Fruit fly (Drosophila melanogaster) whole organism, embryonic: ENCODE measurements around the gene CG32170.

Source experiments
- CG11695 ChIP-seq: fragments of 200-800 bp; sonication (Bioruptor generic); IDR thresholded peaks from 3 replicates; pipeline ENCODE4 v1.3.6; 2022; ENCODE audit warnings: missing biosample characterization, missing genetic modification characterization
- CG12071 ChIP-seq: fragments of 200-800 bp; sonication (Bioruptor generic); optimal IDR thresholded peaks from 3 replicates; lab custom pipeline; 2018; ENCODE audit warnings: missing biosample characterization, mild to moderate bottlenecking, missing genetic modification characterization
- CG12769 ChIP-seq: fragments of 200-800 bp; sonication (Bioruptor generic); optimal IDR thresholded peaks from 2 replicates; lab custom pipeline; 2019; ENCODE audit warnings: missing biosample characterization, mild to moderate bottlenecking, missing genetic modification characterization, moderate library complexity
- CG13123 ChIP-seq: fragments of 200-800 bp; sonication (Bioruptor generic); optimal IDR thresholded peaks from 2 replicates; lab custom pipeline; 2016; ENCODE audit warnings: missing biosample characterization, missing genetic modification characterization
- CG13287 ChIP-seq: fragments of 200-800 bp; sonication (Bioruptor generic); IDR thresholded peaks from 2 replicates; pipeline ENCODE4 v1.3.6; 2022; ENCODE audit warnings: missing biosample characterization, missing genetic modification characterization; ENCODE audit not compliant: partially characterized antibody
- CG14014 ChIP-seq: fragments of 200-800 bp; sonication (Bioruptor generic); IDR thresholded peaks from 2 replicates; pipeline ENCODE4 v1.3.6; 2022; ENCODE audit warnings: missing biosample characterization, missing genetic modification characterization
- CG14050 ChIP-seq: fragments of 200-800 bp; sonication (Bioruptor generic); IDR thresholded peaks from 3 replicates; pipeline ENCODE4 v1.3.6; 2022; ENCODE audit warnings: missing biosample characterization, missing genetic modification characterization
- CG15514 ChIP-seq: fragments of 200-800 bp; sonication (Bioruptor generic); optimal IDR thresholded peaks from 3 replicates; lab custom pipeline; 2017; ENCODE audit warnings: missing biosample characterization, missing genetic modification characterization, mild to moderate bottlenecking, moderate library complexity, missing genetic modification reagents
- CG17186 ChIP-seq: fragments of 200-800 bp; sonication (Bioruptor generic); optimal IDR thresholded peaks from 3 replicates; lab custom pipeline; 2017; ENCODE audit warnings: missing biosample characterization, missing genetic modification reagents, missing genetic modification characterization
- CG1832 ChIP-seq: fragments of 200-800 bp; sonication (Bioruptor generic); optimal IDR thresholded peaks from 2 replicates; lab custom pipeline; 2017; ENCODE audit warnings: missing biosample characterization, mild to moderate bottlenecking, missing genetic modification characterization, inconsistent platforms
- CG2875 ChIP-seq: fragments of 200-800 bp; sonication (Bioruptor generic); optimal IDR thresholded peaks from 2 replicates; lab custom pipeline; 2017; ENCODE audit warnings: missing biosample characterization, mild to moderate bottlenecking, missing genetic modification characterization, missing genetic modification reagents
- CG31388 ChIP-seq: fragments of 200-800 bp; sonication (Bioruptor generic); optimal IDR thresholded peaks from 2 replicates; lab custom pipeline; 2016; ENCODE audit warnings: missing biosample characterization, missing genetic modification characterization
- CG32532 ChIP-seq: fragments of 200-800 bp; sonication (Bioruptor generic); IDR thresholded peaks from 2 replicates; pipeline ENCODE4 v1.3.6; 2022; ENCODE audit warnings: missing biosample characterization, missing genetic modification characterization
- CG32767 ChIP-seq: fragments of 200-800 bp; sonication (Bioruptor generic); IDR thresholded peaks from 2 replicates; pipeline ENCODE4 v1.3.6; 2022; ENCODE audit warnings: missing biosample characterization, missing genetic modification characterization
- CG4424 ChIP-seq: fragments of 200-800 bp; sonication (Bioruptor generic); optimal IDR thresholded peaks from 3 replicates; lab custom pipeline; 2016; ENCODE audit warnings: missing biosample characterization, missing genetic modification characterization
- CG4617 ChIP-seq: fragments of 200-800 bp; sonication (Bioruptor generic); optimal IDR thresholded peaks from 3 replicates; lab custom pipeline; 2016; ENCODE audit warnings: missing biosample characterization, missing genetic modification characterization, borderline replicate concordance
- CG4730 ChIP-seq: fragments of 200-800 bp; sonication (Bioruptor generic); IDR thresholded peaks from 2 replicates; pipeline ENCODE4 v1.3.6; 2022; ENCODE audit warnings: missing biosample characterization, missing genetic modification characterization
- CG6791 ChIP-seq: fragments of 200-800 bp; sonication (Bioruptor generic); IDR thresholded peaks from 3 replicates; pipeline ENCODE4 v1.3.6; 2022; ENCODE audit warnings: missing biosample characterization, missing genetic modification characterization; ENCODE audit not compliant: partially characterized antibody
- CG7928 ChIP-seq: fragments of 200-800 bp; sonication (Bioruptor generic); optimal IDR thresholded peaks from 2 replicates; lab custom pipeline; 2017; ENCODE audit warnings: missing biosample characterization, mild to moderate bottlenecking, missing genetic modification characterization
- CG7987 ChIP-seq: fragments of 200-800 bp; sonication (Bioruptor generic); optimal IDR thresholded peaks from 2 replicates; lab custom pipeline; 2018; ENCODE audit warnings: missing biosample characterization, mild to moderate bottlenecking, missing genetic modification characterization, moderate library complexity
- CG8290 ChIP-seq, 3 experiments: fragments of 200-800 bp; sonication (Bioruptor generic); optimal IDR thresholded peaks; 2 replicates each; lab custom pipeline; 2016 to 2019; ENCODE audit warnings: missing biosample characterization in 3 of 3, missing genetic modification characterization in 3 of 3, mild to moderate bottlenecking in 2 of 3, moderate library complexity in 1 of 3
- CoRest ChIP-seq: fragments of 200-800 bp; sonication (Bioruptor generic); optimal IDR thresholded peaks from 3 replicates; lab custom pipeline; 2018; ENCODE audit warnings: missing biosample characterization, mild to moderate bottlenecking, missing genetic modification characterization, moderate library complexity
- D19B ChIP-seq: fragments of 200-800 bp; sonication (Bioruptor generic); optimal IDR thresholded peaks from 2 replicates; lab custom pipeline; 2017; ENCODE audit warnings: missing biosample characterization, mild to moderate bottlenecking, missing genetic modification characterization
- E2f2 ChIP-seq: fragments of 200-800 bp; sonication (Bioruptor generic); IDR thresholded peaks from 2 replicates; pipeline ENCODE4 v1.3.6; 2022; ENCODE audit warnings: missing biosample characterization, missing genetic modification characterization
- Gug ChIP-seq: fragments of 200-800 bp; sonication (Bioruptor generic); IDR thresholded peaks from 4 replicates; pipeline ENCODE4 v1.3.6; 2022; ENCODE audit warnings: missing biosample characterization, missing genetic modification characterization
- H2.0 ChIP-seq: fragments of 200-800 bp; sonication (Bioruptor generic); IDR thresholded peaks from 2 replicates; pipeline ENCODE4 v1.3.6; 2022; ENCODE audit warnings: missing biosample characterization, missing genetic modification characterization
- HLHmδ ChIP-seq: fragments of 200-800 bp; sonication (Bioruptor generic); optimal IDR thresholded peaks from 2 replicates; lab custom pipeline; 2018; ENCODE audit warnings: missing biosample characterization, mild to moderate bottlenecking, missing genetic modification characterization, moderate library complexity
- Med ChIP-seq: fragments of 200-800 bp; sonication (Bioruptor generic); peaks from one replicate; lab custom pipeline; 2016; ENCODE audit warnings: missing biosample characterization, missing genetic modification characterization, mild to moderate bottlenecking, inconsistent platforms, moderate library complexity
- NC2α ChIP-seq: fragments of 200-800 bp; sonication (Bioruptor generic); optimal IDR thresholded peaks from 2 replicates; lab custom pipeline; 2016; ENCODE audit warnings: missing biosample characterization, missing genetic modification characterization
- Rx ChIP-seq: fragments of 200-800 bp; sonication (Bioruptor generic); IDR thresholded peaks from 2 replicates; pipeline ENCODE4 v1.3.6; 2022; ENCODE audit warnings: missing biosample characterization, missing genetic modification characterization
- amos ChIP-seq: fragments of 200-800 bp; sonication (Bioruptor generic); IDR thresholded peaks from 2 replicates; pipeline ENCODE4 v1.3.6; 2022; ENCODE audit warnings: missing biosample characterization, missing genetic modification characterization; ENCODE audit not compliant: partially characterized antibody
- az2 ChIP-seq: fragments of 200-800 bp; sonication (Bioruptor generic); optimal IDR thresholded peaks from 3 replicates; lab custom pipeline; 2016; ENCODE audit warnings: missing biosample characterization, missing genetic modification characterization
- cad ChIP-seq: fragments of >200 bp; optimal IDR thresholded peaks from 2 replicates; lab custom pipeline; 2017; ENCODE audit warnings: missing biosample characterization, missing genetic modification characterization
- dati ChIP-seq: fragments of 200-800 bp; sonication (Bioruptor generic); IDR thresholded peaks from 2 replicates; pipeline ENCODE4 v1.3.6; 2022; ENCODE audit warnings: missing biosample characterization, missing genetic modification characterization
- disco-r ChIP-seq: fragments of 200-800 bp; sonication (Bioruptor generic); optimal IDR thresholded peaks from 2 replicates; lab custom pipeline; 2016; ENCODE audit warnings: missing biosample characterization, missing genetic modification characterization
- dysf ChIP-seq: fragments of 200-800 bp; sonication (Bioruptor generic); IDR thresholded peaks from 3 replicates; pipeline ENCODE4 v1.3.6; 2022; ENCODE audit warnings: missing biosample characterization, missing genetic modification characterization
- ewg ChIP-seq: fragments of 200-800 bp; sonication (Bioruptor generic); optimal IDR thresholded peaks from 3 replicates; lab custom pipeline; 2017; ENCODE audit warnings: mild to moderate bottlenecking, missing biosample characterization, missing genetic modification reagents, missing genetic modification characterization
- gce ChIP-seq: fragments of 200-800 bp; sonication (Bioruptor generic); IDR thresholded peaks from 3 replicates; pipeline ENCODE4 v1.3.6; 2022; ENCODE audit warnings: missing biosample characterization, missing genetic modification characterization
- gfzf ChIP-seq: fragments of 200-800 bp; sonication (Bioruptor generic); optimal IDR thresholded peaks from 2 replicates; lab custom pipeline; 2016; ENCODE audit warnings: missing biosample characterization, mild to moderate bottlenecking, missing genetic modification characterization, moderate library complexity
- jigr1 ChIP-seq: fragments of 200-800 bp; sonication (Bioruptor generic); IDR thresholded peaks from 3 replicates; pipeline ENCODE4 v1.3.6; 2022; ENCODE audit warnings: missing biosample characterization, missing genetic modification characterization
- maf-S ChIP-seq: fragments of 200-800 bp; sonication (Bioruptor generic); optimal IDR thresholded peaks from 2 replicates; lab custom pipeline; 2016; ENCODE audit warnings: missing biosample characterization, missing genetic modification characterization
- mirr ChIP-seq: fragments of 200-800 bp; sonication (Bioruptor generic); optimal IDR thresholded peaks from 3 replicates; lab custom pipeline; 2018; ENCODE audit warnings: missing biosample characterization, mild to moderate bottlenecking, missing genetic modification characterization
- nau ChIP-seq: fragments of 200-800 bp; sonication (Bioruptor generic); optimal IDR thresholded peaks from 3 replicates; lab custom pipeline; 2017; ENCODE audit warnings: missing biosample characterization, mild to moderate bottlenecking, missing genetic modification characterization, missing genetic modification reagents
- sd ChIP-seq: fragments of 200-800 bp; sonication (Bioruptor generic); optimal IDR thresholded peaks from 3 replicates; lab custom pipeline; 2018; ENCODE audit warnings: missing biosample characterization, mild to moderate bottlenecking, missing genetic modification characterization, moderate library complexity
- sr ChIP-seq: fragments of 200-800 bp; sonication (Bioruptor generic); IDR thresholded peaks from 3 replicates; pipeline ENCODE4 v1.3.6; 2022; ENCODE audit warnings: missing biosample characterization, missing genetic modification characterization
- stc ChIP-seq: fragments of 200-800 bp; sonication (Bioruptor generic); IDR thresholded peaks from 2 replicates; pipeline ENCODE4 v1.3.6; 2022; ENCODE audit warnings: missing biosample characterization, missing genetic modification characterization
- stwl ChIP-seq: fragments of 200-800 bp; sonication (Bioruptor generic); optimal IDR thresholded peaks from 3 replicates; lab custom pipeline; 2018; ENCODE audit warnings: missing biosample characterization, mild to moderate bottlenecking, missing genetic modification characterization, moderate library complexity
- trem ChIP-seq: fragments of 200-800 bp; optimal IDR thresholded peaks from 3 replicates; lab custom pipeline; 2019; ENCODE audit warnings: missing biosample characterization, mild to moderate bottlenecking, missing genetic modification characterization, moderate library complexity
- tup ChIP-seq: fragments of 200-800 bp; sonication (Bioruptor generic); optimal IDR thresholded peaks from 2 replicates; lab custom pipeline; 2016; ENCODE audit warnings: missing biosample characterization, mild to moderate bottlenecking, missing genetic modification characterization, moderate library complexity
- zen2 ChIP-seq: fragments of 200-800 bp; sonication (Bioruptor generic); IDR thresholded peaks from 3 replicates; pipeline ENCODE4 v1.3.6; 2022; ENCODE audit warnings: missing biosample characterization, missing genetic modification characterization; ENCODE audit not compliant: partially characterized antibody

The CG32170 gene

dm6 chr3L:16889545-16889944 is 12.4 kb downstream of the CG32170 start:
- TF ChIP-seq HLHmδ (GFP tag; lab: Kevin White, UChicago) = no peak
- no peak for TF ChIP-seq Gug (GFP tag; lab: Robert Waterston, UW)
- no peak for TF ChIP-seq tup (GFP tag; lab: Kevin White, UChicago)
- 0 out of 3 replicates have a peak, but pooled peaks have one; percentile 29 for TF ChIP-seq zen2 (GFP tag; lab: Robert Waterston, UW)
- no peak for TF ChIP-seq CG1832
- no peak for TF ChIP-seq CG4617 (GFP tag; lab: Kevin White, UChicago)
- peak; percentile 24 for TF ChIP-seq nau (GFP tag; lab: Kevin White, UChicago)
- TF ChIP-seq sd (tag; lab: Kevin White, UChicago) = no peak
- TF ChIP-seq CG32532 = no peak
- TF ChIP-seq gfzf (GFP tag; lab: Kevin White, UChicago) = peak; percentile 6
- peak; percentile 60; the same call in 2 of the 3 replicates for TF ChIP-seq CG6791 (GFP tag; lab: Robert Waterston, UW)
- no peak for TF ChIP-seq CG14014
- 0 out of 3 replicates have a peak, but pooled peaks have one; percentile 13 for TF ChIP-seq CG11695 (GFP tag; lab: Robert Waterston, UW)
- TF ChIP-seq CG2875 (GFP tag; lab: Kevin White, UChicago) = no peak
- TF ChIP-seq E2f2 = peak; percentile 7; the same call in 1 of the 2 replicates
- no peak for TF ChIP-seq CG31388 (GFP tag; lab: Kevin White, UChicago)
- peak; percentile 57 for TF ChIP-seq CG12769
- no peak for TF ChIP-seq Rx (GFP tag; lab: Robert Waterston, UW)
- no peak for TF ChIP-seq D19B (GFP tag; lab: Kevin White, UChicago)
- peak; percentile 64 for TF ChIP-seq Med (GFP tag; lab: Kevin White, UChicago)
- peak; percentile 4 for TF ChIP-seq CG12071 (GFP tag; lab: Kevin White, UChicago)
- TF ChIP-seq dysf = 0 out of 3 replicates have a peak, but pooled peaks have one; percentile 11
- TF ChIP-seq CG4730 = no peak
- no peak for TF ChIP-seq az2 (GFP tag; lab: Kevin White, UChicago)
- TF ChIP-seq trem (tag; lab: Kevin White, UChicago) = no peak
- TF ChIP-seq CG32767 (GFP tag; lab: Robert Waterston, UW) = no peak
- TF ChIP-seq cad (GFP tag; lab: Kevin White, UChicago) = no peak
- TF ChIP-seq dati (GFP tag; lab: Robert Waterston, UW) = 0 out of 2 replicates have a peak, but pooled peaks have one; percentile 8
- no peak for TF ChIP-seq NC2α (GFP tag; lab: Kevin White, UChicago)
- TF ChIP-seq CG15514 (GFP tag; lab: Kevin White, UChicago) = peak; percentile 17
- TF ChIP-seq ewg (GFP tag; lab: Kevin White, UChicago) = no peak
- no peak for TF ChIP-seq CoRest (tag; lab: Kevin White, UChicago)
- TF ChIP-seq CG4424 (GFP tag; lab: Kevin White, UChicago) = no peak
- no peak for TF ChIP-seq CG7928 (GFP tag; lab: Kevin White, UChicago)
- no peak for TF ChIP-seq CG8290 (GFP tag; optimal IDR thresholded peaks at IDR 0.05; lab: Kevin White, UChicago)
- peak in 1 of 2 experiments; percentile 40 for TF ChIP-seq CG8290 (tag; optimal IDR thresholded peaks at IDR 0.05; lab: Kevin White, UChicago)
- no peak for TF ChIP-seq H2.0 (GFP tag; lab: Robert Waterston, UW)
- TF ChIP-seq CG14050 (GFP tag; lab: Robert Waterston, UW) = no peak
- peak; percentile 72; the same call in 2 of the 3 replicates for TF ChIP-seq sr (GFP tag; lab: Robert Waterston, UW)
- TF ChIP-seq disco-r (GFP tag; lab: Kevin White, UChicago) = no peak
- no peak for TF ChIP-seq jigr1
- no peak for TF ChIP-seq CG17186
- 0 out of 3 replicates have a peak, but pooled peaks have one; percentile 37 for TF ChIP-seq gce (GFP tag; lab: Robert Waterston, UW)
- no peak for TF ChIP-seq stc
- TF ChIP-seq CG13287 (GFP tag; lab: Robert Waterston, UW) = peak; percentile 41
- no peak for TF ChIP-seq mirr (GFP tag; lab: Kevin White, UChicago)
- peak; percentile 5 for TF ChIP-seq CG7987 (GFP tag; lab: Kevin White, UChicago)
- no peak for TF ChIP-seq CG13123 (GFP tag; lab: Kevin White, UChicago)
- 0 out of 2 replicates have a peak, but pooled peaks have one; percentile 9 for TF ChIP-seq amos
- TF ChIP-seq maf-S (GFP tag; lab: Kevin White, UChicago) = no peak
- peak; percentile 95 for TF ChIP-seq stwl (tag; lab: Kevin White, UChicago)
